Fruit fly (Drosophila melanogaster) whole organism: ENCODE measurements around the gene Rift.

Experiments
- CG8478 ChIP-seq: fragments of >200 bp; optimal IDR thresholded peaks from 2 replicates; lab custom pipeline; 2018; ENCODE audit warnings: inconsistent platforms
- Dll ChIP-seq: fragments of >200 bp; optimal IDR thresholded peaks from 2 replicates; lab custom pipeline; 2017
- psq ChIP-seq: fragments of >200 bp; optimal IDR thresholded peaks from 2 replicates; lab custom pipeline; 2017

DNA sequence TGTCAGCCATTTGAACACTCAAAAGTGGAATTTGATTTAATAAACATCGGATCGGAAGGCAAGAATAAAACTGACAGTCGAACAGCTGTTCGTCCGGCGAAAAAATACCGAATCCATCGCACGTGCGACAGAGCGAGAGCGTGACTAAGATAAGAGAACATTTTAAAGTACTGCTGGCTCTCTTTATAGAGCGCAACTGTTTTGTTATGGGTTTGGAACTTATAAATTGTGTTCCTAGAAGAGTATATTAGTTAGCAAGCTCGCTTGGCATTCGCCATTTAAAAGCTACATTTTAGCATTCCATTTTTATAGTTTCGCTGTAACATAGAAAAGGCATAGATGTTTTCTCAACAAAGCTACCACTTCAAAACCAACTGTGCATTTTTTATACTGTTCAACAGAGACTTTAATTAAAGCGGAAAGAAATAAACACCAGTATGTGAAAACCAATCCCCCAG lies at the start of gene Rift:
- TF ChIP-seq psq (lab: Kevin White, UChicago) (no peak), Dll (no peak), CG8478 (lab: Kevin White, UChicago) (no peak)
